Worm (Caenorhabditis elegans): Measurements from ENCODE around the gene zer-1.

DNA sequence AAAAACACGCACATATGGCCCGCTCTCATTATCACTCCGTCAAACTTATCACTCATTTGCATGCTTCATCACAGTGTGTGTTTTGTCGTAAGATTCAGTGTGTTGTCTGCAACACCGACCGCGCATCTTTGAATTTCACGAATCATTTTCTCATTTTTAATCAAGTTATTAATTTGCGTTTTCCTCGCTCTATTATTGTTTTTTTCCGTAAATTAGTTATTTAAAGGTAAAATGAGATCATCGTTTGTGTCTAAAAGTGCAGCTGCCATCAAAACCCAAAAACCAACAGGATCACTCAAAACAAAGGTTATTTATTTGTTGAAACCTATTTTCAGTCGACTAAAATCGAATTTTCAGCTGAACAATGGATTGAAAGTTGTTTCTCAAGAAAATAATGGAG, 7.0 kb downstream of the zer-1 start, which contains the start of the genes T24C4.5 and ucr-2.3:
- TF ChIP-seq pha-4 (tag; optimal IDR thresholded peaks at IDR 0.05) (no peak), pqm-1 (tag; optimal IDR thresholded peaks at IDR 0.05) (no peak), dmd-4 (tag; optimal IDR thresholded peaks at IDR 0.05; ENCODE audit: borderline replicate concordance) (no peak), T23F11.4 (GFP tag; optimal IDR thresholded peaks at IDR 0.05) (no peak), F13H6.1 (tag; optimal IDR thresholded peaks at IDR 0.05) (no peak), ceh-22 (tag; optimal IDR thresholded peaks at IDR 0.05) (no peak), gmeb-2 (tag; optimal IDR thresholded peaks at IDR 0.05) (no peak), elt-2 (tag; optimal IDR thresholded peaks at IDR 0.05) (no peak), nfya-1 (tag; optimal IDR thresholded peaks at IDR 0.05) (no peak), hlh-30 (tag; optimal IDR thresholded peaks at IDR 0.05; ENCODE audit: insufficient read depth) (no peak)

Measured in whole organism, late embryonic.